Fruit fly (Drosophila melanogaster) whole organism, embryonic: ENCODE results near the gene Pka-C1.

Experiments used
- Atf-2 ChIP-seq: fragments of 200-800 bp; sonication (Bioruptor generic); optimal IDR thresholded peaks from 2 replicates; lab custom pipeline; 2016; ENCODE audit warnings: missing biosample characterization, missing genetic modification characterization
- BEAF-32 ChIP-seq: fragments of 200-800 bp; sonication (Bioruptor generic); optimal IDR thresholded peaks from 3 replicates; lab custom pipeline; 2017; ENCODE audit warnings: missing biosample characterization, missing genetic modification characterization, mild to moderate bottlenecking, moderate library complexity, missing genetic modification reagents
- CG10267 ChIP-seq: fragments of 200-800 bp; sonication (Bioruptor generic); optimal IDR thresholded peaks from 2 replicates; lab custom pipeline; 2018; ENCODE audit warnings: missing biosample characterization, mild to moderate bottlenecking, missing genetic modification characterization, moderate library complexity
- CG10274 ChIP-seq: fragments of 200-800 bp; sonication (Bioruptor generic); optimal IDR thresholded peaks from 3 replicates; lab custom pipeline; 2017; ENCODE audit warnings: missing biosample characterization, mild to moderate bottlenecking, missing genetic modification characterization
- CG12071 ChIP-seq: fragments of 200-800 bp; sonication (Bioruptor generic); optimal IDR thresholded peaks from 3 replicates; lab custom pipeline; 2018; ENCODE audit warnings: missing biosample characterization, mild to moderate bottlenecking, missing genetic modification characterization
- CG12104 ChIP-seq: fragments of 200-800 bp; sonication (Bioruptor generic); optimal IDR thresholded peaks from 3 replicates; lab custom pipeline; 2016; ENCODE audit warnings: missing biosample characterization, missing genetic modification characterization
- CG15479 ChIP-seq: fragments of 200-800 bp; sonication (Bioruptor generic); optimal IDR thresholded peaks from 3 replicates; lab custom pipeline; 2019; ENCODE audit warnings: missing biosample characterization, mild to moderate bottlenecking, missing genetic modification characterization, moderate library complexity
- CG17361 ChIP-seq: fragments of 200-800 bp; sonication (Bioruptor generic); IDR thresholded peaks from 3 replicates; pipeline ENCODE4 v1.3.6; 2022; ENCODE audit warnings: missing biosample characterization, missing genetic modification characterization
- CG17829 ChIP-seq: fragments of 200-800 bp; optimal IDR thresholded peaks from 2 replicates; lab custom pipeline; 2019; ENCODE audit warnings: missing biosample characterization, mild to moderate bottlenecking, missing genetic modification characterization, moderate library complexity
- CG1832 ChIP-seq: fragments of 200-800 bp; sonication (Bioruptor generic); optimal IDR thresholded peaks from 2 replicates; lab custom pipeline; 2017; ENCODE audit warnings: missing biosample characterization, mild to moderate bottlenecking, missing genetic modification characterization, inconsistent platforms
- CG18764 ChIP-seq: fragments of 200-800 bp; sonication (Bioruptor generic); optimal IDR thresholded peaks from 3 replicates; lab custom pipeline; 2016; ENCODE audit warnings: missing biosample characterization, missing genetic modification characterization
- CG2199 ChIP-seq: fragments of 200-800 bp; sonication (Bioruptor generic); IDR thresholded peaks from 3 replicates; pipeline ENCODE4 v1.3.6; 2022; ENCODE audit warnings: missing biosample characterization, missing genetic modification characterization
- CG2678 ChIP-seq: fragments of 200-800 bp; sonication (Bioruptor generic); optimal IDR thresholded peaks from 3 replicates; lab custom pipeline; 2019; ENCODE audit warnings: missing biosample characterization, mild to moderate bottlenecking, missing genetic modification characterization, moderate library complexity
- CG31365 ChIP-seq: fragments of 200-800 bp; sonication (Bioruptor generic); optimal IDR thresholded peaks from 2 replicates; lab custom pipeline; 2018; ENCODE audit warnings: missing biosample characterization, mild to moderate bottlenecking, missing genetic modification characterization
- CG31441 ChIP-seq: fragments of 200-800 bp; sonication (Bioruptor generic); IDR thresholded peaks from 2 replicates; pipeline ENCODE4 v1.3.6; 2022; ENCODE audit warnings: missing biosample characterization, missing genetic modification characterization
- CG34422 ChIP-seq: fragments of 200-800 bp; sonication (Bioruptor generic); IDR thresholded peaks from 3 replicates; pipeline ENCODE4 v1.3.6; 2022; ENCODE audit warnings: missing biosample characterization, missing genetic modification characterization
- CG43689 ChIP-seq: fragments of 200-800 bp; sonication (Bioruptor generic); IDR thresholded peaks from 2 replicates; pipeline ENCODE4 v1.3.6; 2022; ENCODE audit warnings: missing biosample characterization, missing genetic modification characterization
- CG4404 ChIP-seq: fragments of 200-800 bp; sonication (Bioruptor generic); IDR thresholded peaks from 2 replicates; pipeline ENCODE4 v1.3.6; 2022; ENCODE audit warnings: missing biosample characterization, missing genetic modification characterization
- CG4820 ChIP-seq: fragments of 200-800 bp; sonication (Bioruptor generic); optimal IDR thresholded peaks from 3 replicates; lab custom pipeline; 2016; ENCODE audit warnings: missing biosample characterization, missing genetic modification characterization
- CG5180 ChIP-seq: fragments of 200-800 bp; sonication (Bioruptor generic); optimal IDR thresholded peaks from 3 replicates; lab custom pipeline; 2017; ENCODE audit warnings: missing biosample characterization, missing genetic modification characterization, mild to moderate bottlenecking, moderate library complexity, missing genetic modification reagents
- CG5245 ChIP-seq: fragments of 200-800 bp; sonication (Bioruptor generic); optimal IDR thresholded peaks from 3 replicates; lab custom pipeline; 2016; ENCODE audit warnings: missing biosample characterization, missing genetic modification characterization
- CG8944 ChIP-seq: fragments of 200-800 bp; sonication (Bioruptor generic); optimal IDR thresholded peaks from 3 replicates; lab custom pipeline; 2016; ENCODE audit warnings: missing biosample characterization, missing genetic modification characterization
- CG9932 ChIP-seq: fragments of 200-800 bp; sonication (Bioruptor generic); IDR thresholded peaks from 2 replicates; pipeline ENCODE4 v1.3.6; 2022; ENCODE audit warnings: missing biosample characterization, missing genetic modification characterization
- CTCF ChIP-seq: fragments of 200-800 bp; sonication (Bioruptor generic); optimal IDR thresholded peaks from 2 replicates; lab custom pipeline; 2017; ENCODE audit warnings: missing biosample characterization, mild to moderate bottlenecking, missing genetic modification characterization, moderate library complexity
- Dfd ChIP-seq, 2 experiments: fragments of >200 bp; optimal IDR thresholded peaks; 2 replicates each; lab custom pipeline; 2017; ENCODE audit warnings: missing biosample characterization in 2 of 2, missing genetic modification characterization in 2 of 2
- HmgD ChIP-seq: fragments of 200-800 bp; sonication (Bioruptor generic); optimal IDR thresholded peaks from 3 replicates; lab custom pipeline; 2016; ENCODE audit warnings: missing biosample characterization, missing genetic modification characterization
- NK7.1 ChIP-seq: fragments of 200-800 bp; sonication (Bioruptor generic); optimal IDR thresholded peaks from 3 replicates; lab custom pipeline; 2016; ENCODE audit warnings: missing biosample characterization, missing genetic modification characterization
- Opbp ChIP-seq: fragments of 200-800 bp; sonication (Bioruptor generic); IDR thresholded peaks from 3 replicates; pipeline ENCODE4 v1.3.6; 2022; ENCODE audit warnings: missing biosample characterization, missing genetic modification characterization; ENCODE audit not compliant: partially characterized antibody
- Optix ChIP-seq: fragments of 200-800 bp; sonication (Bioruptor generic); IDR thresholded peaks from 3 replicates; pipeline ENCODE4 v1.3.6; 2022; ENCODE audit warnings: missing biosample characterization, missing genetic modification characterization
- Sox102F ChIP-seq: fragments of 200-800 bp; sonication (Bioruptor generic); optimal IDR thresholded peaks from 2 replicates; lab custom pipeline; 2018; ENCODE audit warnings: missing biosample characterization, mild to moderate bottlenecking, missing genetic modification characterization, moderate library complexity
- Stat92E ChIP-seq, 3 experiments: fragments of >200 bp in 2 of 3; fragments of 200-800 bp in 1 of 3; sonication (Bioruptor generic) in 1 of 3; optimal IDR thresholded peaks; 2 replicates each; lab custom pipeline; 2017 to 2019; ENCODE audit warnings: missing biosample characterization in 3 of 3, missing genetic modification characterization in 3 of 3, mild to moderate bottlenecking in 1 of 3, moderate library complexity in 1 of 3
- Taf1 ChIP-seq: fragments of 200-800 bp; sonication (Bioruptor generic); IDR thresholded peaks from 2 replicates; pipeline ENCODE4 v1.3.6; 2022; ENCODE audit warnings: missing biosample characterization, missing genetic modification characterization
- ato ChIP-seq: fragments of 200-800 bp; sonication (Bioruptor generic); IDR thresholded peaks from 2 replicates; pipeline ENCODE4 v1.3.6; 2022; ENCODE audit warnings: missing biosample characterization, missing genetic modification characterization; ENCODE audit not compliant: partially characterized antibody
- bcd ChIP-seq: fragments of 200-800 bp; sonication (Bioruptor generic); optimal IDR thresholded peaks from 2 replicates; lab custom pipeline; 2017; ENCODE audit warnings: missing biosample characterization, mild to moderate bottlenecking, missing genetic modification characterization
- cas ChIP-seq: fragments of 200-800 bp; sonication (Bioruptor generic); IDR thresholded peaks from 2 replicates; pipeline ENCODE4 v1.3.6; 2022; ENCODE audit warnings: missing biosample characterization, missing genetic modification characterization
- chm ChIP-seq: fragments of 200-800 bp; sonication (Bioruptor generic); IDR thresholded peaks from 2 replicates; pipeline ENCODE4 v1.3.6; 2022; ENCODE audit warnings: missing biosample characterization, missing genetic modification characterization
- disco-r ChIP-seq: fragments of 200-800 bp; sonication (Bioruptor generic); optimal IDR thresholded peaks from 2 replicates; lab custom pipeline; 2016; ENCODE audit warnings: missing biosample characterization, missing genetic modification characterization
- eyg ChIP-seq: fragments of 200-800 bp; sonication (Bioruptor generic); optimal IDR thresholded peaks from 3 replicates; lab custom pipeline; 2016; ENCODE audit warnings: missing biosample characterization, missing genetic modification characterization
- grau ChIP-seq: fragments of 200-800 bp; optimal IDR thresholded peaks from 3 replicates; lab custom pipeline; 2019; ENCODE audit warnings: missing biosample characterization, mild to moderate bottlenecking, missing genetic modification characterization, moderate library complexity
- kay ChIP-seq: fragments of 200-800 bp; sonication (Bioruptor generic); optimal IDR thresholded peaks from 2 replicates; lab custom pipeline; 2016; ENCODE audit warnings: missing biosample characterization, missing genetic modification characterization
- knrl ChIP-seq: fragments of 200-800 bp; sonication (Bioruptor generic); IDR thresholded peaks from 3 replicates; pipeline ENCODE4 v1.3.6; 2022; ENCODE audit warnings: missing biosample characterization, missing genetic modification characterization; ENCODE audit not compliant: partially characterized antibody
- lilli ChIP-seq: fragments of 200-800 bp; sonication (Bioruptor generic); optimal IDR thresholded peaks from 3 replicates; lab custom pipeline; 2016; ENCODE audit warnings: missing biosample characterization, missing genetic modification characterization
- nau ChIP-seq: fragments of 200-800 bp; sonication (Bioruptor generic); optimal IDR thresholded peaks from 3 replicates; lab custom pipeline; 2017; ENCODE audit warnings: missing biosample characterization, mild to moderate bottlenecking, missing genetic modification characterization, missing genetic modification reagents
- nerfin-2 ChIP-seq: fragments of 200-800 bp; sonication (Bioruptor generic); IDR thresholded peaks from 2 replicates; pipeline ENCODE4 v1.3.6; 2022; ENCODE audit warnings: missing biosample characterization, missing genetic modification characterization; ENCODE audit not compliant: partially characterized antibody
- pita ChIP-seq: fragments of 200-800 bp; sonication (Bioruptor generic); optimal IDR thresholded peaks from 2 replicates; lab custom pipeline; 2017; ENCODE audit warnings: missing biosample characterization, mild to moderate bottlenecking, missing genetic modification characterization
- pnt ChIP-seq: fragments of 200-800 bp; sonication (Bioruptor generic); optimal IDR thresholded peaks from 3 replicates; lab custom pipeline; 2016; ENCODE audit warnings: missing biosample characterization, missing genetic modification characterization
- psq ChIP-seq: fragments of 200-800 bp; sonication (Bioruptor generic); optimal IDR thresholded peaks from 2 replicates; lab custom pipeline; 2017; ENCODE audit warnings: missing biosample characterization, missing genetic modification characterization
- sim ChIP-seq: fragments of 200-800 bp; sonication (Bioruptor generic); IDR thresholded peaks from 2 replicates; pipeline ENCODE4 v1.3.6; 2022; ENCODE audit warnings: missing biosample characterization, missing genetic modification characterization
- trh ChIP-seq: fragments of 200-800 bp; sonication (Bioruptor generic); optimal IDR thresholded peaks from 2 replicates; lab custom pipeline; 2016; ENCODE audit warnings: missing biosample characterization, missing genetic modification characterization
- twi ChIP-seq: fragments of 200-800 bp; optimal IDR thresholded peaks from 2 replicates; lab custom pipeline; 2019; ENCODE audit warnings: missing biosample characterization, mild to moderate bottlenecking, missing genetic modification characterization, moderate library complexity
- wek ChIP-seq: fragments of 200-800 bp; sonication (Bioruptor generic); optimal IDR thresholded peaks from 3 replicates; lab custom pipeline; 2018; ENCODE audit warnings: missing biosample characterization, mild to moderate bottlenecking, missing genetic modification characterization, moderate library complexity
- zen2 ChIP-seq: fragments of 200-800 bp; sonication (Bioruptor generic); IDR thresholded peaks from 3 replicates; pipeline ENCODE4 v1.3.6; 2022; ENCODE audit warnings: missing biosample characterization, missing genetic modification characterization; ENCODE audit not compliant: partially characterized antibody

Pka-C1 gene

dm6 chr2L:9731269-9731668 lies 32.2 kb upstream of the Pka-C1 start:
- TF ChIP-seq CG2199 (GFP tag; lab: Robert Waterston, UW) (peak; percentile 95), nerfin-2 (GFP tag; lab: Robert Waterston, UW) (0 out of 2 replicates have a peak, but pooled peaks have one; percentile 16), CG2678 (tag; lab: Kevin White, UChicago) (no peak), zen2 (GFP tag; lab: Robert Waterston, UW) (no peak), Atf-2 (no peak), cas (GFP tag; lab: Robert Waterston, UW) (no peak), twi (tag; lab: Kevin White, UChicago) (no peak), CG17361 (no peak), CG12071 (GFP tag; lab: Kevin White, UChicago) (no peak), CG18764 (no peak), pnt (GFP tag; lab: Kevin White, UChicago) (no peak), BEAF-32 (no peak), knrl (peak; percentile 29; the same call in 1 of the 3 replicates), CG5245 (GFP tag; lab: Kevin White, UChicago) (no peak), eyg (GFP tag; lab: Kevin White, UChicago) (no peak), psq (GFP tag; lab: Kevin White, UChicago) (no peak), pita (GFP tag; lab: Kevin White, UChicago) (peak; percentile 56), chm (GFP tag; lab: Robert Waterston, UW) (no peak), NK7.1 (no peak), CG9932 (GFP tag; lab: Robert Waterston, UW) (no peak), CG8944 (no peak), trh (GFP tag; lab: Kevin White, UChicago) (no peak), HmgD (GFP tag; lab: Kevin White, UChicago) (no peak), bcd (GFP tag; lab: Kevin White, UChicago) (no peak), CG43689 (no peak), Optix (GFP tag; lab: Robert Waterston, UW) (no peak), CG12104 (GFP tag; lab: Kevin White, UChicago) (no peak), kay (GFP tag; lab: Kevin White, UChicago) (no peak), CG10267 (tag; lab: Kevin White, UChicago) (no peak), CG34422 (GFP tag; lab: Robert Waterston, UW) (no peak), grau (tag; lab: Kevin White, UChicago) (no peak), CG10274 (GFP tag; lab: Kevin White, UChicago) (no peak), CG1832 (GFP tag; lab: Kevin White, UChicago) (peak; percentile 74), Stat92E (GFP tag; optimal IDR thresholded peaks at IDR 0.05; lab: Kevin White, UChicago) (no peak), CG5180 (GFP tag; lab: Kevin White, UChicago) (no peak), Taf1 (GFP tag; lab: Robert Waterston, UW) (no peak), wek (GFP tag; lab: Kevin White, UChicago) (no peak), nau (GFP tag; lab: Kevin White, UChicago) (no peak), Opbp (GFP tag; lab: Robert Waterston, UW) (peak; percentile 48; the same call in 1 of the 3 replicates), CG4820 (GFP tag; lab: Kevin White, UChicago) (no peak), CG4404 (no peak), lilli (GFP tag; lab: Kevin White, UChicago) (no peak), disco-r (no peak), Sox102F (GFP tag; lab: Kevin White, UChicago) (no peak), CG31365 (tag; lab: Kevin White, UChicago) (peak; percentile 93), Dfd (GFP tag; optimal IDR thresholded peaks at IDR 0.05; lab: Kevin White, UChicago) (peak in 1 of 2 experiments; percentile 23), CG15479 (no peak), sim (GFP tag; lab: Robert Waterston, UW) (no peak), CTCF (GFP tag; lab: Kevin White, UChicago) (no peak), CG31441 (GFP tag; lab: Robert Waterston, UW) (no peak), CG17829 (peak; percentile 4), ato (no peak)
